Fruit fly (Drosophila melanogaster) whole organism, adult: ENCODE results near the gene CG5390.

Experiments used
- CG11617 ChIP-seq: fragments of 200-800 bp; sonication (Bioruptor generic); optimal IDR thresholded peaks from 2 replicates; lab custom pipeline; 2017; ENCODE audit warnings: mild to moderate bottlenecking, missing biosample characterization, missing genetic modification reagents, missing genetic modification characterization
- CG12768 ChIP-seq: fragments of 200-800 bp; sonication (Bioruptor generic); optimal IDR thresholded peaks from 2 replicates; lab custom pipeline; 2017; ENCODE audit warnings: missing biosample characterization, missing genetic modification characterization, mild to moderate bottlenecking, moderate library complexity, missing genetic modification reagents
- CG14711 ChIP-seq: fragments of 200-800 bp; sonication (Bioruptor generic); optimal IDR thresholded peaks from 2 replicates; lab custom pipeline; 2018; ENCODE audit warnings: missing biosample characterization, mild to moderate bottlenecking, missing genetic modification characterization, moderate library complexity
- CG1620 ChIP-seq: fragments of 200-800 bp; sonication (Bioruptor generic); optimal IDR thresholded peaks from 2 replicates; lab custom pipeline; 2016; ENCODE audit warnings: missing biosample characterization, missing genetic modification characterization
- CG33017 ChIP-seq: fragments of 200-800 bp; sonication (Bioruptor generic); optimal IDR thresholded peaks from 2 replicates; lab custom pipeline; 2018; ENCODE audit warnings: missing biosample characterization, mild to moderate bottlenecking, missing genetic modification characterization, moderate library complexity
- CG5204 ChIP-seq: fragments of 200-800 bp; sonication (Bioruptor generic); optimal IDR thresholded peaks from 2 replicates; lab custom pipeline; 2016; ENCODE audit warnings: missing biosample characterization, missing genetic modification characterization
- CG7045 ChIP-seq: fragments of 200-800 bp; sonication (Bioruptor generic); optimal IDR thresholded peaks from 2 replicates; lab custom pipeline; 2017; ENCODE audit warnings: missing biosample characterization, mild to moderate bottlenecking, missing genetic modification characterization
- CG7101 ChIP-seq: fragments of 200-800 bp; sonication (Bioruptor generic); optimal IDR thresholded peaks from 2 replicates; lab custom pipeline; 2018; ENCODE audit warnings: missing biosample characterization, mild to moderate bottlenecking, missing genetic modification characterization, moderate library complexity
- Clk ChIP-seq: fragments of 200-800 bp; sonication (Bioruptor generic); optimal IDR thresholded peaks from 2 replicates; lab custom pipeline; 2017; ENCODE audit warnings: missing biosample characterization, missing genetic modification characterization
- Crg-1 ChIP-seq: fragments of 200-800 bp; sonication (Bioruptor generic); optimal IDR thresholded peaks from 2 replicates; lab custom pipeline; 2016; ENCODE audit warnings: missing biosample characterization, missing genetic modification characterization
- Hr96 ChIP-seq: fragments of 200-800 bp; sonication (Bioruptor generic); optimal IDR thresholded peaks from 2 replicates; lab custom pipeline; 2016; ENCODE audit warnings: missing biosample characterization, missing genetic modification characterization
- Mnt ChIP-seq: fragments of 200-800 bp; sonication (Bioruptor generic); optimal IDR thresholded peaks from 2 replicates; lab custom pipeline; 2016; ENCODE audit warnings: missing biosample characterization, mild to moderate bottlenecking, missing genetic modification characterization
- bab1 ChIP-seq: fragments of 200-800 bp; sonication (Bioruptor generic); optimal IDR thresholded peaks from 3 replicates; lab custom pipeline; 2019; ENCODE audit warnings: missing biosample characterization, mild to moderate bottlenecking, missing genetic modification characterization, moderate library complexity
- cic ChIP-seq: fragments of 200-800 bp; sonication (Bioruptor generic); optimal IDR thresholded peaks from 2 replicates; lab custom pipeline; 2017; ENCODE audit warnings: missing biosample characterization, mild to moderate bottlenecking, missing genetic modification characterization, moderate library complexity
- cnc ChIP-seq, 2 experiments: fragments of >200 bp; optimal IDR thresholded peaks; 2 replicates each; lab custom pipeline; 2017
- kay ChIP-seq: fragments of 200-800 bp; sonication (Bioruptor generic); peaks from one replicate; lab custom pipeline; 2016; ENCODE audit warnings: missing biosample characterization, missing genetic modification characterization, borderline replicate concordance
- ovo ChIP-seq: fragments of 200-800 bp; sonication (Bioruptor generic); optimal IDR thresholded peaks from 2 replicates; lab custom pipeline; 2016; ENCODE audit warnings: missing biosample characterization, missing genetic modification characterization
- pad ChIP-seq: fragments of 200-800 bp; sonication (Bioruptor generic); optimal IDR thresholded peaks from 3 replicates; lab custom pipeline; 2017; ENCODE audit warnings: missing biosample characterization, missing genetic modification characterization, mild to moderate bottlenecking, moderate library complexity, missing genetic modification reagents
- tj ChIP-seq: fragments of 200-800 bp; sonication (Bioruptor generic); optimal IDR thresholded peaks from 3 replicates; lab custom pipeline; 2017; ENCODE audit warnings: missing biosample characterization, mild to moderate bottlenecking, missing genetic modification characterization, moderate library complexity
- toe ChIP-seq: fragments of 200-800 bp; sonication (Bioruptor generic); optimal IDR thresholded peaks from 2 replicates; lab custom pipeline; 2016; ENCODE audit warnings: missing biosample characterization, missing genetic modification characterization

CG5390 gene

DNA sequence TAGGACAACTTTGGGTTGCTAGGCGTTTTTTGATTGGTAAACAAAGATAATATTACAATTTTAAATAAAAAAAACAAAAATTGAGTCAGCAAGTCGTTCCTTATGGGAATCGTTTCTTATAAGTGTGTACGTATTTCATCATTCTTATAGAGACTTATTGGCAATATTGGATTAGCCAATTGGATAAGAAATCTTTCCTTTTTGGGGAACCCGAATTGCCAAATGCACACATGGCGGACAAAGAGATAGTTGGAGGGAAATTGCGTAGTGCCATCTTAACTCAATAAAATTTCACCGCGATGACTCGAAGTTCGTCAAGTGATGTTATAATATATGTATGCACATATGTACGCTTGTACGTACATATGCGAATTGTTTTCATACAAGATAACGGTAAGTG is 15.1 kb downstream of the CG5390 start:
- TF ChIP-seq bab1 (GFP tag; lab: Kevin White, UChicago) (no peak), kay (peak; percentile 61), Crg-1 (GFP tag; lab: Kevin White, UChicago) (no peak)

DNA sequence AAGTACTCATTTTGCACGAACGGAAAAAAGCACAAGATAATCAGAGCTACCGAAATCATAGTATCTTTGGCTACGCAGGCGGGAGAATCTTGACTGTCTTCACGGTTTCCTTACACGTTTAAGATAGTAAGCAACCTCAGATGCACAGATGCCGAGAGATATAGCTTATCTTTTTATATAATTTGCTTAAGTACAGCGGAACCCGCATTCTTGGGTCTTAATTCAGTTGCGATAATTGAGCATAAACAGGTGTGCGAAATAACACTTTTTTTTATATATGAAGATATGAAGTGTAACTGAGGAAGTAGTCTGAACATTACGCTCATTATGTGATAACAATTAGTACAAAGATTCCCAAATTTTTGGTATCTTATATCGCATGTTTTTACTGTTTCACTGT is 25.6 kb downstream of the CG5390 start, which contains the start of gene CG34043:
TSS of gene CG34043 (minus strand) at position 101 of the 400 bp plus-strand sequence.
- TF ChIP-seq Hr96 (GFP tag; lab: Kevin White, UChicago): no peak
- TF ChIP-seq cnc (optimal IDR thresholded peaks at IDR 0.05; lab: Kevin White, UChicago): no peak

DNA sequence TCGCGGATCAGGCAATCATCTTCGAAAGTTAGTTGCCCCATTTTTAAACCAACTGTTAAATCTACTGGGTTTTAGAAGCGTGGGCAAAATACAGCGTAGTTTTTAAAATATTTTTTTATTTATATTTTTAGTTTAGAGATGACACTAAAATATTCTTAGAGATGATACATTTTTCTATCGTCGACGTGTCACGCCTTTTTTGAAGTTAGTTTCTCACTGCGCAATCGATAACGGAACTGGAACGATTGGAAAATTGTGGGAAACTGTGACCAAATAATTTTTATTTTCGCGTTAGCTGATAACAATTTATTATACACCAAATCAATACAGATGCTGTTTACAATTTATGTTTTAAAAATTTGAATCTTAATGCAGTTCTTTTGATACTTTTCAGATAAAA is 27.7 kb downstream of the CG5390 start, which contains the start of gene Utx:
TSS of gene Utx (minus strand) at position 154 of the 400 bp plus-strand sequence.
- TF ChIP-seq cnc (optimal IDR thresholded peaks at IDR 0.05; lab: Kevin White, UChicago) (no peak), CG5204 (GFP tag; lab: Kevin White, UChicago) (no peak), CG1620 (GFP tag; lab: Kevin White, UChicago) (peak; percentile 24), Mnt (GFP tag; lab: Kevin White, UChicago) (peak; percentile 5)

DNA sequence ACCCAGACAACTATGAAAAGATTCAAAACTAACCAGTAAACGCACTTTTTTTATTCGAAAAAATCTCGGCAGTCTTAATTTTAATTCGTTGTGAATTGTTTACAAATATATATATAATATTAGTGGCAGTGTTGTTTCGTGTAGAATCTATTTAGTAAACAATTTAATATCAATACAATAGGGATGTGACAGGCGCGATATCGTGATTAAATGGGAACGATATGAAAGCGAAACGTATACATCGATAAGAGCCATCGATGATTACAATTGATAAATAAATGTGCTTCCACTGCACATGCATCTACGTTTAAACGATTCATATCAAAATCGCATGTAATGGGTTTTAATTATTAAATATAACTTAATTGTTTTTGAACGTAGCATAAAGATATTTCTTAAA is 29.0 kb downstream of the CG5390 start:
- TF ChIP-seq CG14711: no peak
- peak; percentile 3 for TF ChIP-seq CG7101 (tag; lab: Kevin White, UChicago)
- peak; percentile 34 for TF ChIP-seq bab1 (GFP tag; lab: Kevin White, UChicago)
- no peak for TF ChIP-seq toe (GFP tag; lab: Kevin White, UChicago)
- peak; percentile 41 for TF ChIP-seq CG1620 (GFP tag; lab: Kevin White, UChicago)
- no peak for TF ChIP-seq Crg-1 (GFP tag; lab: Kevin White, UChicago)
- no peak for TF ChIP-seq Hr96 (GFP tag; lab: Kevin White, UChicago)
- no peak for TF ChIP-seq cic (GFP tag; lab: Kevin White, UChicago)
- TF ChIP-seq kay: peak; percentile 71
- TF ChIP-seq CG11617 (GFP tag; lab: Kevin White, UChicago): no peak
- TF ChIP-seq tj (GFP tag; lab: Kevin White, UChicago): no peak

DNA sequence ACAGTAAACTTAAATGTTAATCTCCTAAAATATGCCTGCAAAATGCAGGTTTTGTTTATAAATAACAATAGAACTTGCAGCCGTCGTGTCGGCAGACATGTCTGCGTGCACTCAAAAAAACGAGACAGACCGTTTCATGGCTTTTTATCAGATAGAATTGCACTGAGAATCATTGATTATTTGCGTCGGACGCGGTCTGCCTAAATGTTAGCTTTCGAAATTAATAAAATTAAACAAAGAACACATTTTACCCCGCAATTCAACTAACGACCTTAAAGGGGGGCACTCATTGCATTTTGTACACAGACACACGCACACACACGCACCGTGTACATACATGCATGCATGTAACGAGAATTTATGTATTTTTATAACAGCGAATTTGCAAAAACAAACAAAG is 29.5 kb downstream of the CG5390 start:
- TF ChIP-seq tj (GFP tag; lab: Kevin White, UChicago): peak; percentile 21
- no peak for TF ChIP-seq Crg-1 (GFP tag; lab: Kevin White, UChicago)
- TF ChIP-seq CG7101 (tag; lab: Kevin White, UChicago): no peak
- TF ChIP-seq CG12768 (GFP tag; lab: Kevin White, UChicago): peak; percentile 32
- no peak for TF ChIP-seq CG33017
- TF ChIP-seq Mnt (GFP tag; lab: Kevin White, UChicago): peak; percentile 51
- peak; percentile 70 for TF ChIP-seq kay
- peak; percentile 30 for TF ChIP-seq CG11617 (GFP tag; lab: Kevin White, UChicago)
- TF ChIP-seq cnc (optimal IDR thresholded peaks at IDR 0.05; lab: Kevin White, UChicago): no peak
- TF ChIP-seq Hr96 (GFP tag; lab: Kevin White, UChicago): no peak
- TF ChIP-seq CG7045 (GFP tag; lab: Kevin White, UChicago): no peak
- TF ChIP-seq bab1 (GFP tag; lab: Kevin White, UChicago): no peak
- no peak for TF ChIP-seq Clk (GFP tag; lab: Kevin White, UChicago)
- no peak for TF ChIP-seq toe (GFP tag; lab: Kevin White, UChicago)
- TF ChIP-seq CG14711: no peak
- no peak for TF ChIP-seq CG5204 (GFP tag; lab: Kevin White, UChicago)
- no peak for TF ChIP-seq cic (GFP tag; lab: Kevin White, UChicago)
- no peak for TF ChIP-seq pad (GFP tag; lab: Kevin White, UChicago)

DNA sequence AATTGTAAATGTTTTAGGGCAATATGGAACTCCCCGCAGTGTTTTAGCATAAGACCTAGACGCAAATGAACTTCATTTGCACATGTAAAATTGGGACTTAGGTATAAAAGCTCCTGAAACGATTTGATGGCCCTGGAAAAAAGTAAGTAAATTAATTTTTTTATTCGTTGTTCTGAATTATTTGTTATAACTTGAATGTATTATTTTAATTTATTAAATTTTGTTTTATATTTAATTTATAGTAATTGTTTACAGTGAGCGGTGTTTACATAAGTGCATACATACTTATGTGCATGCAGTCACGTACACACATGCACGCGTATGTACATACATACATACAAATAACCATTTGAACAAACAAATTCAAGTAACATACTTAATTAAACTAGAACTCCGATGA is 30.0 kb downstream of the CG5390 start:
- no peak for TF ChIP-seq Hr96 (GFP tag; lab: Kevin White, UChicago)
- TF ChIP-seq CG7045 (GFP tag; lab: Kevin White, UChicago): peak; percentile 68
- TF ChIP-seq toe (GFP tag; lab: Kevin White, UChicago): no peak
- no peak for TF ChIP-seq Crg-1 (GFP tag; lab: Kevin White, UChicago)
- TF ChIP-seq cnc (optimal IDR thresholded peaks at IDR 0.05; lab: Kevin White, UChicago): no peak
- TF ChIP-seq tj (GFP tag; lab: Kevin White, UChicago): peak; percentile 25
- TF ChIP-seq kay: peak; percentile 45
- TF ChIP-seq CG5204 (GFP tag; lab: Kevin White, UChicago): no peak
- TF ChIP-seq CG11617 (GFP tag; lab: Kevin White, UChicago): peak; percentile 50
- peak; percentile 15 for TF ChIP-seq CG7101 (tag; lab: Kevin White, UChicago)
- peak; percentile 63 for TF ChIP-seq bab1 (GFP tag; lab: Kevin White, UChicago)
- TF ChIP-seq CG33017: no peak
- no peak for TF ChIP-seq CG1620 (GFP tag; lab: Kevin White, UChicago)
- peak; percentile 64 for TF ChIP-seq CG14711
- no peak for TF ChIP-seq Mnt (GFP tag; lab: Kevin White, UChicago)
- peak; percentile 29 for TF ChIP-seq CG12768 (GFP tag; lab: Kevin White, UChicago)
- TF ChIP-seq ovo (GFP tag; lab: Kevin White, UChicago): no peak

DNA sequence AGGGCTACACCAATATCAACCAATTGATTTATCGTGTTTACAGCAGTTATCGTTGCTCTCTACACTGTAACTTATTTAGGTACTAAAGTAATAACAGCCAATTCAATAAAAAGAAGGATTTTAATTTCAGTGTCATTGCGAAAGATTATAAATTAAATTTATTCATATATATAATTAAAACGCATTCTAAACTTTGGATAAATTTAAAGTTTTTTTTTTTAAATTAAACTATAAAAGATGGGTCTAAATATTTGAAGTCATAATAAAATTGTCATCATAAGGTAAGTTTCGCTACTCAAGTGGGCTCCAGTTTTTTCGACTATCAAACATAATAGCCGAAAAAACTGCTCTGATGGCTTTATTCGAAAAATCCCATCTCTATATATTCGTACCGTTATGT is 34.2 kb downstream of the CG5390 start, which contains the start of gene trk:
TSS of gene trk (minus strand) at position 101 of the 400 bp plus-strand sequence.
- TF ChIP-seq CG5204 (GFP tag; lab: Kevin White, UChicago) (no peak), CG7045 (GFP tag; lab: Kevin White, UChicago) (no peak), CG12768 (GFP tag; lab: Kevin White, UChicago) (no peak), Hr96 (GFP tag; lab: Kevin White, UChicago) (no peak), CG14711 (no peak), bab1 (GFP tag; lab: Kevin White, UChicago) (no peak), CG7101 (tag; lab: Kevin White, UChicago) (no peak), ovo (GFP tag; lab: Kevin White, UChicago) (no peak), cic (GFP tag; lab: Kevin White, UChicago) (no peak), CG33017 (no peak), Clk (GFP tag; lab: Kevin White, UChicago) (no peak), Mnt (GFP tag; lab: Kevin White, UChicago) (no peak), toe (GFP tag; lab: Kevin White, UChicago) (no peak), kay (no peak)
